Worm (Caenorhabditis elegans) whole organism, early embryonic: Measurements from ENCODE around the gene T13C2.3.

ENCODE experiments used
- B0310.2 ChIP-seq: sonication (generic microtip); optimal IDR thresholded peaks from 2 replicates; lab custom pipeline; 2016; ENCODE audit warnings: mild to moderate bottlenecking, missing genetic modification characterization, missing compliant biosample characterization
- F13C5.2 ChIP-seq: sonication (generic microtip); optimal IDR thresholded peaks from 2 replicates; lab custom pipeline; 2017; ENCODE audit warnings: mild to moderate bottlenecking, missing genetic modification characterization, inconsistent platforms, missing compliant biosample characterization
- aly-1 ChIP-seq: sonication (generic microtip); optimal IDR thresholded peaks from 2 replicates; lab custom pipeline; 2016; ENCODE audit warnings: missing genetic modification characterization, missing compliant biosample characterization
- ama-1 ChIP-seq: fragments of 150-350 bp; optimal IDR thresholded peaks from 2 replicates; lab custom pipeline; 2014
- ceh-13 ChIP-seq: fragments of 200-800 bp; sonication (Bioruptor generic); optimal IDR thresholded peaks from 2 replicates; lab custom pipeline; 2018; ENCODE audit warnings: mild to moderate bottlenecking, missing genetic modification characterization, missing compliant biosample characterization
- ceh-36 ChIP-seq: sonication (generic microtip); optimal IDR thresholded peaks from 2 replicates; lab custom pipeline; 2016; ENCODE audit warnings: missing genetic modification characterization, inconsistent platforms, missing compliant biosample characterization
- ets-7 ChIP-seq: sonication (generic microtip); optimal IDR thresholded peaks from 2 replicates; lab custom pipeline; 2016; ENCODE audit warnings: missing genotype, missing genetic modification characterization, missing compliant biosample characterization
- flt-1 ChIP-seq: fragments of 200-800 bp; sonication (Bioruptor generic); IDR thresholded peaks from 2 replicates; pipeline ENCODE4 v1.3.6; 2022; ENCODE audit warnings: missing genetic modification characterization, missing compliant biosample characterization
- hmbx-1 ChIP-seq: sonication (generic microtip); optimal IDR thresholded peaks from 2 replicates; lab custom pipeline; 2016; ENCODE audit warnings: mild to moderate bottlenecking, missing genetic modification characterization, missing compliant biosample characterization
- hmg-4 ChIP-seq: fragments of 200-800 bp; sonication (Bioruptor generic); optimal IDR thresholded peaks from 2 replicates; lab custom pipeline; 2018; ENCODE audit warnings: mild to moderate bottlenecking, missing genetic modification characterization, missing compliant biosample characterization
- hnd-1 ChIP-seq: sonication (generic microtip); optimal IDR thresholded peaks from 2 replicates; lab custom pipeline; 2016; ENCODE audit warnings: missing genetic modification characterization, missing compliant biosample characterization
- pes-1 ChIP-seq: fragments of 200-800 bp; sonication (Bioruptor generic); IDR thresholded peaks from 2 replicates; pipeline ENCODE4 v1.3.6; 2022; ENCODE audit warnings: missing genetic modification reagents, missing genetic modification characterization, missing compliant biosample characterization
- scrt-1 ChIP-seq: fragments of 200-800 bp; sonication (Bioruptor generic); IDR thresholded peaks from 2 replicates; pipeline ENCODE4 v1.3.6; 2022; ENCODE audit warnings: missing genetic modification characterization, missing compliant biosample characterization
- sea-1 ChIP-seq: fragments of 200-800 bp; sonication (Bioruptor generic); conservative IDR thresholded peaks from 2 replicates; pipeline ENCODE4 v1.3.6; 2022; ENCODE audit warnings: missing genetic modification characterization, missing compliant biosample characterization
- tbx-11 ChIP-seq: fragments of 200-800 bp; sonication (Bioruptor generic); IDR thresholded peaks from 2 replicates; pipeline ENCODE4 v1.3.6; 2022; ENCODE audit warnings: missing genetic modification characterization, missing compliant biosample characterization
- tbx-37 ChIP-seq: fragments of 200-800 bp; sonication (Bioruptor generic); conservative IDR thresholded peaks from 2 replicates; pipeline ENCODE4 v1.3.6; 2022; ENCODE audit warnings: missing genetic modification reagents, missing genetic modification characterization, missing compliant biosample characterization
- tra-4 ChIP-seq: sonication (generic microtip); optimal IDR thresholded peaks from 2 replicates; lab custom pipeline; 2017; ENCODE audit warnings: missing genetic modification characterization, missing compliant biosample characterization

The T13C2.3 gene

ce11 chrII:6823233-6823632 lies 34.2 kb downstream of the T13C2.3 start:
- no peak for TF ChIP-seq F13C5.2 (tag; lab: Kevin White, UChicago)
- no peak for TF ChIP-seq tbx-37 (GFP tag; lab: Robert Waterston, UW)
- no peak for TF ChIP-seq B0310.2
- no peak for TF ChIP-seq ama-1
- no peak for TF ChIP-seq hmg-4 (GFP tag; lab: Kevin White, UChicago)
- no peak for TF ChIP-seq sea-1 (GFP tag; lab: Robert Waterston, UW)
- TF ChIP-seq hnd-1 (tag; lab: Kevin White, UChicago) = no peak
- no peak for TF ChIP-seq flt-1 (GFP tag; lab: Robert Waterston, UW)
- TF ChIP-seq tra-4 (tag; lab: Kevin White, UChicago) = no peak
- no peak for TF ChIP-seq scrt-1

ce11 chrII:6823912-6824311 lies 34.9 kb downstream of the T13C2.3 start:
- TF ChIP-seq flt-1 (GFP tag; lab: Robert Waterston, UW) (no peak), F13C5.2 (tag; lab: Kevin White, UChicago) (peak; percentile 4), ama-1 (no peak)

ce11 chrII:6824524-6824923 lies 35.5 kb downstream of the T13C2.3 start:
- TF ChIP-seq B0310.2 (no peak), hmg-4 (GFP tag; lab: Kevin White, UChicago) (no peak), F13C5.2 (tag; lab: Kevin White, UChicago) (no peak), scrt-1 (no peak), aly-1 (tag; lab: Kevin White, UChicago) (no peak), hnd-1 (tag; lab: Kevin White, UChicago) (no peak), tbx-37 (GFP tag; lab: Robert Waterston, UW) (no peak), tbx-11 (GFP tag; lab: Robert Waterston, UW) (no peak), sea-1 (GFP tag; lab: Robert Waterston, UW) (no peak)

ce11 chrII:6825732-6826131 lies 36.7 kb downstream of the T13C2.3 start:
- TF ChIP-seq ceh-36 (tag; lab: Kevin White, UChicago) (peak; percentile 68), flt-1 (GFP tag; lab: Robert Waterston, UW) (peak; percentile 38; the same call in 1 of the 2 replicates), hmg-4 (GFP tag; lab: Kevin White, UChicago) (peak; percentile 42), ama-1 (no peak)

DNA sequence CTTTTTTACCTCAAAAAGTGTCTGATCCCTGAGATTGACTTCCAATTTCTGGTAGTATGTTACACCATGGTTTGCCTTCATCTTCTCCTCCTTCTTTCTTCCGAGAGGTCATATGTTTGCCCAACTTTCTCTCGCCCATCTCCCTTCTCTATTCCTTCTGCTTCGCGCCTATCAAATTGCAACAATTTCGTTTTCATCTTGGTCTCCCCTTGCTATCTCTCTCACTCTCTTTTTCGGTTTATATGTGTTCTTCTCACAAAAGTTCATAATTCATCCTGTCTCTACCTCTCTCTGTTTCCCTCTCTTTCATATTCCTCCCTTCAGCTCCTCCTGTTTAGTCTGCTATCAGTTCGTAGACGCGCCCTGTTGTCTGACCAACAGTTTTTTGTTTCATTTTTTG lies 37.7 kb downstream of the T13C2.3 start:
- TF ChIP-seq B0310.2 (no peak), aly-1 (tag; lab: Kevin White, UChicago) (no peak)

DNA sequence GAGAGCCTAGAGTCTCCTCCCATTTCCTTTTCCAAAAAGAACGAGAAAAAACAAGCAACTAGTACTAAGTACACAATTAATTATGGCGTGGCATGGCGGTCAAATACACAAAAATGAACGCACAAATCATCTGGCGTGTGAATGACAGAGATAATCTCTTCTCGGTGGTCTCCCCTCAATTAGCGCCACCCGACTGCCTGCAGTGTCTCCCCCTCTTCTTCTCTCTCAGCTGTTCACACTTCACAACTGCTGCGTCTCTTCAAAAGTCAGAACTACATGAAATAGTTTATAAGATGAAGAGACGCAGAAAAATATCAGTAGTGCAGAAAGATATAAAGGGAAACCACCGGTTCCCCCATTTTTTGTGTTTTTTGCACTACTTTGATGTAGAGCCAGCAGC lies 38.3 kb downstream of the T13C2.3 start:
- no peak for TF ChIP-seq tbx-37 (GFP tag; lab: Robert Waterston, UW)
- peak; percentile 30 for TF ChIP-seq hmg-4 (GFP tag; lab: Kevin White, UChicago)
- no peak for TF ChIP-seq flt-1 (GFP tag; lab: Robert Waterston, UW)
- TF ChIP-seq ets-7 (tag; lab: Kevin White, UChicago) = no peak
- no peak for TF ChIP-seq sea-1 (GFP tag; lab: Robert Waterston, UW)
- TF ChIP-seq ceh-13 (GFP tag; lab: Kevin White, UChicago) = no peak
- peak; percentile 88 for TF ChIP-seq ceh-36 (tag; lab: Kevin White, UChicago)

DNA sequence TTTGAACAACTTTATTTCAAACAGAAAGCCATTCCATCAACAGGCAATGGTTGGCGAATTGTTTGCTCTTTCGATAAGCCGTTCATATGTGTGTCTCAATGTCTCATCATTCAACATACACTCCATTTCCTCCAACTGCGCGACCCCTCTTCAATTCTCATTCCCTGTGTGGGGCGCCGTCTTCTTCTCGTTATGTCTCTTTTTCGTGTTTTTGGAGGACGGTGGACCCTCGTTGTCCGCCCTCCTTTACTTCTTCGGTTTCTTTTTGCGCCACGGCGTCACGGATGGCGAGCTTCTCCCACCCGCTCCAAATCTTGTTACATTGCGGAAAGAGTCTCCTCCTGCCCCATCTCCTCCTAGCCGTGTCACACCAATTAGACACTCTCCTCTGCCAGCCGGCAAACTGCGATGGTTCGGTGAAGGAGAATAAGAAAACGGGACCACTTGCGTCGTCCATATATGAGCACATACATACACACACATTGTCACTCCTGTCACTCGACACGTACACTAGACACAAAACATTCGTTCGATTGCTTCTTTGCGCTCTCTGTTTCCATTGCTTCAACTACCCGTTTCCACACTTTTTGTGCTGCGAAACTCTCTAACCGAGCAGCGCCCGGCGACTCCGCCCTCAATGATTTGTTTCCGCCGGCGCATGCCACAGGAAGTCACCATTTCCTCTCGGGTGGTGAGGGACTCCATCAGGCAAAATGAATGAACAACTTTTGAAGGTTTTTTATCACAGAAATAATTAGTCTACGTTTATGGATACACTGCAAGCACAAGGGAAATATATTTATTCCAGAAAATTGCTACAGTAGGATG lies 39.2 kb downstream of the T13C2.3 start:
- no peak for TF ChIP-seq ets-7 (tag; lab: Kevin White, UChicago)
- no peak for TF ChIP-seq scrt-1
- no peak for TF ChIP-seq hnd-1 (tag; lab: Kevin White, UChicago)
- TF ChIP-seq ceh-36 (tag; lab: Kevin White, UChicago) = peak; percentile 50
- TF ChIP-seq tra-4 (tag; lab: Kevin White, UChicago) = no peak
- 0 out of 2 replicates have a peak, but pooled peaks have one; percentile 35 for TF ChIP-seq tbx-37 (GFP tag; lab: Robert Waterston, UW)
- peak; percentile 43 for TF ChIP-seq hmg-4 (GFP tag; lab: Kevin White, UChicago)

DNA sequence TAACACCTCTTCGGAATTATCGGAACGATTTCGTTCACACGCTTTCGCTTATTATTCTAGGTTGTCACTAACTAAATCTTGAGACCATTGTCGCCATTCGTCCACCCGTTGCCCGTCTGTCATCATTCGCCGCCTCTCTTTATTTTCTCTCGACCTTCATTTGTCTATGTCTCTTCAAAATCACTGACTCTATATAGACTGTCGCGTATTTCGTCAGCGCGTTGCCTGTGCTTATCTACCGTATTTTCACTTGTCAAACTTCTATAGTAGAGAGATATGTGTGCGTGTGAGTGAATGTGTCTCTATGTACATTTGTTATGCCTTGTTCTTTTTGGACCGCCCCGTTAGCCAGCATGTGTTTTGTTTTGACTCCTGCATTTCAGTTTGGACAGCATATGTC lies 40.1 kb downstream of the T13C2.3 start:
- TF ChIP-seq tbx-11 (GFP tag; lab: Robert Waterston, UW) (no peak), F13C5.2 (tag; lab: Kevin White, UChicago) (no peak), pes-1 (GFP tag; lab: Robert Waterston, UW) (no peak), hmg-4 (GFP tag; lab: Kevin White, UChicago) (no peak), aly-1 (tag; lab: Kevin White, UChicago) (no peak), flt-1 (GFP tag; lab: Robert Waterston, UW) (no peak), ama-1 (no peak), tra-4 (tag; lab: Kevin White, UChicago) (no peak), hmbx-1 (tag; lab: Kevin White, UChicago) (no peak), tbx-37 (GFP tag; lab: Robert Waterston, UW) (no peak), sea-1 (GFP tag; lab: Robert Waterston, UW) (no peak), hnd-1 (tag; lab: Kevin White, UChicago) (no peak), B0310.2 (no peak), ceh-13 (GFP tag; lab: Kevin White, UChicago) (no peak), scrt-1 (no peak), ceh-36 (tag; lab: Kevin White, UChicago) (no peak), ets-7 (tag; lab: Kevin White, UChicago) (no peak)
